Fruit fly (Drosophila melanogaster): ENCODE data around the gene Slc25A46b.

The Slc25A46b gene

DNA sequence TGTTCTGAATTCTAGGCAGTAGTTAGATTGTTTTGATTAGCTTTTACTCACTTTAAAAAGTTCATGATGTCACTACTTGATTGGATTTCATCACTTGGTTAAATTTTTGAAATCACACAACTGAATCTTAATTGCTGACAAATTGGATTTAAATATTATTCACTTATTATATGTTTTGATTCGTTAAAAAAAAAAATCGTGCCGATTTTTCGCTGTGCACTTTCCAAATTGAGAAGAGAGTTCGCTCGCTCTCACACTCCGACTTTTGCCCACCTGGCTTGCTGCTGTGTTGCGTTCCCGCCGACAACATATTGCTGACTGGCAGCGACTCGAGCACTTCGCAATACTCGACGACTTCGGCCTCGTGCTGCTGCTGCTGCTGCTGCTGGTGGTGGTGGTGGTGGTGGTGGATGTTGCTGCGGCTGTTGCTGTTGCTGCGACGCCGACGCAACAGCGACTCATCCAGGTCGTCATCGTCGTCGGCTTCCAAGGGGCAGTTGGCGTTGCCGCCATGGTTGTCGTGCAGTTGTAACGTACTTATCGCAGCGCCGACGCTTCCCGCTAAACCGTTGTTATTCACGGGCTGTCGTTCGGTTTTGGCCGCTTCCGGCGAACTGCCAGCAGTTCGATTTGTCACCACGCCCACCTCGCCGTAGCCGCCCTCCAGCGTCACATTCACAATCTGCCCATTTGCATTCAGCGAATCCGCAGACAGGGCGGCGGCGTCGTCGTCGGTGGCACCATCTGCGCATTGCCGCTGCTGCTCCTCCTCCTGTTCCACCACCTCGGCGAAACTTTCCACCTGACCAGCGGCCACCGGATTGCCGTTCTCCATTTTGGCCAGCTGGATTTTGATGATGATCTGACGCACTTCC, 45.3 kb downstream of the Slc25A46b start (continued):
- peak; percentile 68 for TF ChIP-seq CG9727 (GFP tag; optimal IDR thresholded peaks at IDR 0.05)
- peak; percentile 62 for TF ChIP-seq Hmr (GFP tag; optimal IDR thresholded peaks at IDR 0.05)
- peak; percentile 19 for TF ChIP-seq CG15011 (GFP tag; optimal IDR thresholded peaks at IDR 0.05)
- peak; percentile 36 for TF ChIP-seq CG3407 (GFP tag; optimal IDR thresholded peaks at IDR 0.05)
- TF ChIP-seq Blimp-1 (GFP tag; optimal IDR thresholded peaks at IDR 0.05), result peak; percentile 68
- no peak for TF ChIP-seq Hr78 (GFP tag; optimal IDR thresholded peaks at IDR 0.05)
- TF ChIP-seq Dip2 (GFP tag; IDR thresholded peaks at IDR 0.05), result no peak
- TF ChIP-seq Myb (GFP tag; optimal IDR thresholded peaks at IDR 0.05), result peak; percentile 31
- TF ChIP-seq CG7963 (GFP tag; IDR thresholded peaks at IDR 0.05; ENCODE audit: partially characterized antibody), result no peak
- TF ChIP-seq bbx (GFP tag; IDR thresholded peaks at IDR 0.05; ENCODE audit: partially characterized antibody), result peak; percentile 47; the same call in 1 of the 2 replicates
- no peak for TF ChIP-seq croc (GFP tag; conservative IDR thresholded peaks at IDR 0.05)
- TF ChIP-seq CG14441 (GFP tag; IDR thresholded peaks at IDR 0.05), result peak; percentile 51
- no peak for TF ChIP-seq CG6791 (GFP tag; IDR thresholded peaks at IDR 0.05; ENCODE audit: partially characterized antibody)
- TF ChIP-seq CG15514 (GFP tag; optimal IDR thresholded peaks at IDR 0.05), result peak; percentile 50
- TF ChIP-seq CG7839 (tag; optimal IDR thresholded peaks at IDR 0.05), result peak; percentile 71
- peak; percentile 69 for TF ChIP-seq grau (tag; optimal IDR thresholded peaks at IDR 0.05)
- no peak for TF ChIP-seq CG17612 (GFP tag; IDR thresholded peaks at IDR 0.05)
- TF ChIP-seq Lpt (GFP tag; optimal IDR thresholded peaks at IDR 0.05), result no peak
- TF ChIP-seq CG17829 (tag; optimal IDR thresholded peaks at IDR 0.05), result peak; percentile 62
- TF ChIP-seq onecut (GFP tag; IDR thresholded peaks at IDR 0.05), result peak; percentile 28; the same call in 1 of the 2 replicates
- peak; percentile 48 for TF ChIP-seq lbe (GFP tag; optimal IDR thresholded peaks at IDR 0.05)
- no peak for TF ChIP-seq sim (GFP tag; IDR thresholded peaks at IDR 0.05)
- TF ChIP-seq ato (GFP tag; IDR thresholded peaks at IDR 0.05; ENCODE audit: partially characterized antibody), result no peak
- peak; percentile 58 for TF ChIP-seq CG6765 (GFP tag; optimal IDR thresholded peaks at IDR 0.05)
- no peak for TF ChIP-seq Elba2 (GFP tag; optimal IDR thresholded peaks at IDR 0.05)
- TF ChIP-seq gsb-n (tag; optimal IDR thresholded peaks at IDR 0.05), result peak; percentile 36
- peak; percentile 27 for TF ChIP-seq CG15696 (tag; optimal IDR thresholded peaks at IDR 0.05)
- 0 out of 3 replicates have a peak, but pooled peaks have one; percentile 30 for TF ChIP-seq CG2889 (GFP tag; IDR thresholded peaks at IDR 0.05)
- TF ChIP-seq CG32532 (GFP tag; IDR thresholded peaks at IDR 0.05), result peak; percentile 77
- no peak; the same call in 2 of the 3 replicates for TF ChIP-seq otp (GFP tag; IDR thresholded peaks at IDR 0.05)
- TF ChIP-seq BtbVII (GFP tag; optimal IDR thresholded peaks at IDR 0.05), result peak; percentile 66
- peak; percentile 55 for TF ChIP-seq Six4 (GFP tag; optimal IDR thresholded peaks at IDR 0.05)
- peak; percentile 5 for TF ChIP-seq sd (tag; optimal IDR thresholded peaks at IDR 0.05)
- TF ChIP-seq stwl (tag; optimal IDR thresholded peaks at IDR 0.05), result no peak
- no peak for TF ChIP-seq da (GFP tag; optimal IDR thresholded peaks at IDR 0.05)
- TF ChIP-seq Oaz (GFP tag; IDR thresholded peaks at IDR 0.05), result 0 out of 2 replicates have a peak, but pooled peaks have one; percentile 14
- peak; percentile 75 for TF ChIP-seq CG17359 (tag; optimal IDR thresholded peaks at IDR 0.05)
- TF ChIP-seq Eip74EF (GFP tag; optimal IDR thresholded peaks at IDR 0.05), result peak in 1 of 2 experiments; percentile 41
- peak; percentile 68 for TF ChIP-seq nmo (GFP tag; optimal IDR thresholded peaks at IDR 0.05)
- TF ChIP-seq Meics (GFP tag; optimal IDR thresholded peaks at IDR 0.05), result peak; percentile 70
- peak; percentile 70; the same call in 2 of the 3 replicates for TF ChIP-seq ken (GFP tag; IDR thresholded peaks at IDR 0.05)
- peak; percentile 4 for TF ChIP-seq exex (tag; optimal IDR thresholded peaks at IDR 0.05)
- TF ChIP-seq zen2 (GFP tag; IDR thresholded peaks at IDR 0.05; ENCODE audit: partially characterized antibody), result no peak
- no peak for TF ChIP-seq CG4854 (GFP tag; optimal IDR thresholded peaks at IDR 0.05)
- no peak for TF ChIP-seq CG4707 (GFP tag; optimal IDR thresholded peaks at IDR 0.05)
- TF ChIP-seq CG11695 (GFP tag; IDR thresholded peaks at IDR 0.05), result peak; percentile 60; the same call in 2 of the 3 replicates
- TF ChIP-seq Lim3 (GFP tag; IDR thresholded peaks at IDR 0.05), result no peak

All from whole organism, embryonic.